Worm (Caenorhabditis elegans) whole organism, L3 larva: ENCODE measurements around the gene R13H9.6.

Experiments
- ama-1 ChIP-seq: fragments of 150-350 bp; optimal IDR thresholded peaks from 2 replicates; lab custom pipeline; 2018
- fkh-10 ChIP-seq: sonication (generic microtip); optimal IDR thresholded peaks from 2 replicates; lab custom pipeline; 2017; ENCODE audit warnings: missing biosample characterization, missing genetic modification reagents, missing genetic modification characterization
- mml-1 ChIP-seq: fragments of 150-350 bp; sonication (generic microtip); optimal IDR thresholded peaks from 3 replicates; lab custom pipeline; 2014; ENCODE audit warnings: missing biosample characterization, missing genetic modification characterization
- nhr-77 ChIP-seq: fragments of 150-350 bp; optimal IDR thresholded peaks from 2 replicates; lab custom pipeline; 2014; ENCODE audit warnings: missing biosample characterization, missing genetic modification characterization

DNA sequence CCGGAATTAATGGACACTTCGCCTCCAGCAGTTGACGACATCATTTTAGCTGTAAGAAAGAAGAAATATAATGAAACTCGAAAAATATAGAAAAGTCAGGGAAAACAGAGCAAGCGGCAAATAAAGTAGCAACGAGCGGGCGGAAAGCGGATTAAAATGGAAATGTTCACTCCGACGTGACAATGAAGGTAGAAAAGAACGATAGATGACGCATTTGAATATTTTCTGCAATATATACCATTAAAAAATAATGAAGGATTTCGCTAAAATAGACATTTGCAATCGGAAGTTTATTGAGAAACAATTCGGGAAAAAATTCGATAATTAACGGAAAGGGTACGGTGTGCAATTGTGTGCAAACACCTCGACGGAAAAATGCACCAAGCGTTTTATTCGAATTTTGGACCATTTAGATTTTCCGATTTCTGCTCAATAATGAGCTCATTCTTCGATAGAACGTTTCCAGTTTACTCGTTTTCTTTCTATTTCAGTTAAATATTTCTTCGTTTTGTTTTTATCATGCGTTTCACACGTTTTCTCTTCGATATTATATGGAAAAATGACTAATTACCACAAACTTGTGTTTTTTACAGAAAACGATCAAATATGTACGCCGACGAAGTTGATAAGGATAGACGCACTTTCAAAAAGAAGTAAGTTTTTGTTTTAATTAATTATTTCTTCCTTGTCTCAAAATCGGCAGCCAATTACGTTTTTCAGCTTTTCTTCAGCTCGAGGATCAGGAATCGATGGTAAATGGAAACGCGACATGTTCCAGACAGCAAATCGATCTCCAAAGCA lies 22.8 kb upstream of the R13H9.6 start, which contains the start of the genes snpn-1 and C02B10.4:
- no peak for TF ChIP-seq nhr-77
- no peak for TF ChIP-seq ama-1
- TF ChIP-seq fkh-10 (GFP tag; lab: Kevin White, UChicago) = no peak
- TF ChIP-seq mml-1 (tag; lab: Kevin White, UChicago) = no peak
